Worm (Caenorhabditis elegans) whole organism, young adult: ENCODE measurements around the gene srx-62.

ENCODE experiments used
- B0019.2 ChIP-seq: fragments of 200-800 bp; sonication (Bioruptor generic); conservative IDR thresholded peaks from 2 replicates; pipeline ENCODE4 v1.3.6; 2022; ENCODE audit warnings: missing genetic modification reagents, missing genetic modification characterization, missing compliant biosample characterization
- C06A6.2 ChIP-seq: fragments of 200-800 bp; sonication (Bioruptor generic); conservative IDR thresholded peaks from 2 replicates; pipeline ENCODE4 v1.3.6; 2022; ENCODE audit warnings: missing genetic modification characterization, missing compliant biosample characterization
- C17E4.6 ChIP-seq: fragments of 200-800 bp; sonication (Bioruptor generic); IDR thresholded peaks from 2 replicates; pipeline ENCODE4 v1.3.6; 2022; ENCODE audit warnings: missing genetic modification reagents, missing genetic modification characterization, missing compliant biosample characterization
- F33H1.4 ChIP-seq: fragments of 200-800 bp; sonication (Bioruptor generic); IDR thresholded peaks from 2 replicates; pipeline ENCODE4 v1.3.6; 2022; ENCODE audit warnings: missing genetic modification reagents, missing genetic modification characterization, missing compliant biosample characterization
- F57C9.4 ChIP-seq: sonication (generic microtip); optimal IDR thresholded peaks from 2 replicates; lab custom pipeline; 2017; ENCODE audit warnings: mild to moderate bottlenecking, missing genetic modification characterization, missing compliant biosample characterization
- K11D2.4 ChIP-seq: fragments of 200-800 bp; sonication (Bioruptor generic); IDR thresholded peaks from 2 replicates; pipeline ENCODE4 v1.3.6; 2022; ENCODE audit warnings: missing genetic modification reagents, missing genetic modification characterization, missing compliant biosample characterization
- K12H6.12 ChIP-seq: fragments of 200-800 bp; sonication (Bioruptor generic); optimal IDR thresholded peaks from 2 replicates; lab custom pipeline; 2018; ENCODE audit warnings: mild to moderate bottlenecking, missing genetic modification characterization, missing compliant biosample characterization
- T26A5.8 ChIP-seq: sonication (generic microtip); optimal IDR thresholded peaks from 2 replicates; lab custom pipeline; 2016; ENCODE audit warnings: missing genetic modification characterization, missing compliant biosample characterization
- Y53G8AR.9 ChIP-seq: fragments of 200-800 bp; sonication (Bioruptor generic); conservative IDR thresholded peaks from 2 replicates; pipeline ENCODE4 v1.3.6; 2022; ENCODE audit warnings: missing genetic modification reagents, missing genetic modification characterization, missing compliant biosample characterization
- ama-1 ChIP-seq, 3 experiments: fragments of 150-350 bp in 1 of 3; sonication (generic microtip) in 2 of 3; optimal IDR thresholded peaks; 2 replicates each; lab custom pipeline; 2014 to 2018; ENCODE audit warnings: missing biosample characterization in 2 of 3, missing genetic modification characterization in 2 of 3, missing genetic modification reagents in 2 of 3
- aptf-3 ChIP-seq: fragments of 200-800 bp; sonication (Bioruptor generic); IDR thresholded peaks from 2 replicates; pipeline ENCODE4 v1.3.6; 2022; ENCODE audit warnings: missing genetic modification characterization, missing compliant biosample characterization
- atf-7 ChIP-seq: sonication (generic microtip); optimal IDR thresholded peaks from 2 replicates; lab custom pipeline; 2017; ENCODE audit warnings: mild to moderate bottlenecking, missing genetic modification characterization, missing compliant biosample characterization
- athp-1 ChIP-seq: sonication (generic microtip); optimal IDR thresholded peaks from 2 replicates; lab custom pipeline; 2017; ENCODE audit warnings: mild to moderate bottlenecking, missing genetic modification characterization, missing compliant biosample characterization
- attf-6 ChIP-seq: fragments of 200-800 bp; sonication (Bioruptor generic); IDR thresholded peaks from 2 replicates; pipeline ENCODE4 v1.3.6; 2022; ENCODE audit warnings: missing genetic modification reagents, missing genetic modification characterization, missing compliant biosample characterization
- dox-1 ChIP-seq: fragments of 200-800 bp; sonication (Bioruptor generic); IDR thresholded peaks from 2 replicates; pipeline ENCODE4 v1.3.6; 2022; ENCODE audit warnings: missing genetic modification reagents, missing genetic modification characterization, missing compliant biosample characterization
- dpff-1 ChIP-seq: sonication (generic microtip); optimal IDR thresholded peaks from 2 replicates; lab custom pipeline; 2017; ENCODE audit warnings: mild to moderate bottlenecking, missing genetic modification characterization, missing compliant biosample characterization
- efl-1 ChIP-seq: fragments of 150-350 bp; optimal IDR thresholded peaks from 2 replicates; lab custom pipeline; 2014; ENCODE audit warnings: missing biosample characterization, missing genetic modification reagents, missing genetic modification characterization
- egl-18 ChIP-seq: fragments of 200-800 bp; sonication (Bioruptor generic); IDR thresholded peaks from 2 replicates; pipeline ENCODE4 v1.3.6; 2022; ENCODE audit warnings: missing genetic modification reagents, missing genetic modification characterization, missing compliant biosample characterization
- ekl-4 ChIP-seq: fragments of 200-800 bp; sonication (Bioruptor generic); IDR thresholded peaks from 2 replicates; pipeline ENCODE4 v1.3.6; 2022; ENCODE audit warnings: missing genetic modification reagents, missing genetic modification characterization, missing compliant biosample characterization
- fkh-3 ChIP-seq: sonication (generic microtip); optimal IDR thresholded peaks from 2 replicates; lab custom pipeline; 2016; ENCODE audit warnings: mild to moderate bottlenecking, missing genetic modification characterization, missing compliant biosample characterization
- him-1 ChIP-seq: sonication (generic microtip); optimal IDR thresholded peaks from 2 replicates; lab custom pipeline; 2016; ENCODE audit warnings: missing genotype, missing genetic modification reagents, missing genetic modification characterization, missing compliant biosample characterization
- let-607 ChIP-seq, 2 experiments: fragments of 200-800 bp in 1 of 2; sonication (Bioruptor generic) in 1 of 2; sonication (generic microtip) in 1 of 2; optimal IDR thresholded peaks; 2 replicates each; lab custom pipeline; 2016 to 2018; ENCODE audit warnings: mild to moderate bottlenecking in 2 of 2, missing compliant biosample characterization in 2 of 2, missing genetic modification characterization in 2 of 2, moderate library complexity in 2 of 2, missing genotype in 1 of 2
- lin-26 ChIP-seq: fragments of 200-800 bp; sonication (Bioruptor generic); IDR thresholded peaks from 2 replicates; pipeline ENCODE4 v1.3.6; 2022; ENCODE audit warnings: missing genetic modification reagents, missing genetic modification characterization, missing compliant biosample characterization
- lin-35 ChIP-seq, 3 experiments: fragments of 150-350 bp in 2 of 3; sonication (generic microtip) in 1 of 3; optimal IDR thresholded peaks; 2 replicates each; lab custom pipeline; 2014 to 2018; ENCODE audit warnings: missing biosample characterization in 3 of 3, missing genetic modification characterization in 3 of 3, missing genetic modification reagents in 3 of 3
- lin-54 ChIP-seq: fragments of 200-800 bp; sonication (Bioruptor generic); optimal IDR thresholded peaks from 2 replicates; lab custom pipeline; 2018; ENCODE audit warnings: mild to moderate bottlenecking, missing genetic modification characterization, missing compliant biosample characterization
- lir-1 ChIP-seq: fragments of 200-800 bp; sonication (Bioruptor generic); conservative IDR thresholded peaks from 2 replicates; pipeline ENCODE4 v1.3.6; 2022; ENCODE audit warnings: missing genetic modification reagents, missing genetic modification characterization, missing compliant biosample characterization
- lsl-1 ChIP-seq: fragments of 200-800 bp; sonication (Bioruptor generic); optimal IDR thresholded peaks from 2 replicates; lab custom pipeline; 2018; ENCODE audit warnings: mild to moderate bottlenecking, missing genetic modification characterization, moderate library complexity, missing compliant biosample characterization
- madf-6 ChIP-seq: fragments of 200-800 bp; sonication (Bioruptor generic); IDR thresholded peaks from 2 replicates; pipeline ENCODE4 v1.3.6; 2022; ENCODE audit warnings: missing genetic modification reagents, missing genetic modification characterization, missing compliant biosample characterization
- mes-4 ChIP-seq: sonication (generic microtip); optimal IDR thresholded peaks from 2 replicates; lab custom pipeline; 2016; ENCODE audit warnings: missing genotype, missing genetic modification characterization, missing compliant biosample characterization
- nfyb-1 ChIP-seq: fragments of 200-800 bp; sonication (Bioruptor generic); IDR thresholded peaks from 2 replicates; pipeline ENCODE4 v1.3.6; 2022; ENCODE audit warnings: missing genetic modification reagents, missing genetic modification characterization, missing compliant biosample characterization
- nhr-179 ChIP-seq: sonication (generic microtip); optimal IDR thresholded peaks from 2 replicates; lab custom pipeline; 2016; ENCODE audit warnings: mild to moderate bottlenecking, missing genetic modification characterization, missing compliant biosample characterization
- pbrm-1 ChIP-seq: fragments of 200-800 bp; sonication (Bioruptor generic); IDR thresholded peaks from 2 replicates; pipeline ENCODE4 v1.3.6; 2022; ENCODE audit warnings: missing genetic modification reagents, missing genetic modification characterization, missing compliant biosample characterization
- pha-4 ChIP-seq: fragments of 150-350 bp; sonication (generic microtip); optimal IDR thresholded peaks from 2 replicates; lab custom pipeline; 2014; ENCODE audit warnings: missing biosample characterization, missing genetic modification reagents, missing genetic modification characterization
- rpc-1 ChIP-seq, 2 experiments: fragments of 150-350 bp in 1 of 2; sonication (generic microtip) in 1 of 2; optimal IDR thresholded peaks; 2 replicates each; lab custom pipeline; 2014 to 2018; ENCODE audit warnings: missing biosample characterization in 1 of 2, missing genetic modification characterization in 1 of 2, missing genetic modification reagents in 1 of 2, missing genotype in 1 of 2
- sea-2 ChIP-seq: fragments of 200-800 bp; sonication (Bioruptor generic); IDR thresholded peaks from 2 replicates; pipeline ENCODE4 v1.3.6; 2022; ENCODE audit warnings: missing genetic modification characterization, missing compliant biosample characterization
- snpc-3.4 ChIP-seq: sonication (generic microtip); optimal IDR thresholded peaks from 2 replicates; lab custom pipeline; 2017; ENCODE audit warnings: missing genetic modification characterization, mild to moderate bottlenecking, missing compliant biosample characterization, antibody characterized with exemption, moderate library complexity, missing genotype, missing genetic modification reagents
- snpc-4 ChIP-seq, 5 experiments: fragments of 150-350 bp in 1 of 5; sonication (generic microtip) in 4 of 5; optimal IDR thresholded peaks; 2 replicates each; lab custom pipeline; 2014 to 2018; ENCODE audit warnings: missing genetic modification characterization in 5 of 5, missing biosample characterization in 3 of 5, antibody characterized with exemption in 2 of 5, mild to moderate bottlenecking in 2 of 5, missing compliant biosample characterization in 2 of 5, missing genotype in 2 of 5, moderate library complexity in 2 of 5, missing genetic modification reagents in 1 of 5
- tbp1 ChIP-seq: fragments of 200-800 bp; sonication (Bioruptor generic); optimal IDR thresholded peaks from 2 replicates; lab custom pipeline; 2018; ENCODE audit warnings: mild to moderate bottlenecking, missing genetic modification characterization, missing compliant biosample characterization
- unc-62 ChIP-seq: fragments of 150-350 bp; optimal IDR thresholded peaks from 2 replicates; lab custom pipeline; 2014; ENCODE audit warnings: missing biosample characterization, missing genetic modification reagents, missing genetic modification characterization
- zfh-2 ChIP-seq: fragments of 200-800 bp; sonication (Bioruptor generic); conservative IDR thresholded peaks from 2 replicates; pipeline ENCODE4 v1.3.6; 2022; ENCODE audit warnings: missing genetic modification reagents, missing genetic modification characterization, missing compliant biosample characterization

srx-62 gene

ce11 chrV:4024777-4025176 is 29.0 kb upstream of the srx-62 start, which contains the start of gene K09D9.1 (continued):
- TF ChIP-seq snpc-3.4 (tag; lab: Kevin White, UChicago) (no peak), nhr-179 (tag; lab: Kevin White, UChicago) (no peak), B0019.2 (GFP tag; lab: Robert Waterston, UW) (no peak), ekl-4 (no peak), pha-4 (peak; percentile 63), let-607 (tag; optimal IDR thresholded peaks at IDR 0.05; lab: Kevin White, UChicago) (peak in 1 of 2 experiments; percentile 29), aptf-3 (no peak), fkh-3 (no peak), atf-7 (tag; lab: Kevin White, UChicago) (peak; percentile 79), rpc-1 (optimal IDR thresholded peaks at IDR 0.05; lab: Kevin White, UChicago) (no peak), rpc-1 (tag; optimal IDR thresholded peaks at IDR 0.05; lab: Kevin White, UChicago) (no peak), ama-1 (optimal IDR thresholded peaks at IDR 0.05; lab: Kevin White, UChicago) (no peak), ama-1 (GFP tag; optimal IDR thresholded peaks at IDR 0.05; lab: Kevin White, UChicago) (no peak), dox-1 (GFP tag; lab: Robert Waterston, UW) (peak; percentile 53; the same call in 1 of the 2 replicates), unc-62 (peak; percentile 97), snpc-4 (GFP tag; optimal IDR thresholded peaks at IDR 0.05; lab: Kevin White, UChicago) (no peak), snpc-4 (tag; optimal IDR thresholded peaks at IDR 0.05; lab: Kevin White, UChicago) (no peak)

DNA sequence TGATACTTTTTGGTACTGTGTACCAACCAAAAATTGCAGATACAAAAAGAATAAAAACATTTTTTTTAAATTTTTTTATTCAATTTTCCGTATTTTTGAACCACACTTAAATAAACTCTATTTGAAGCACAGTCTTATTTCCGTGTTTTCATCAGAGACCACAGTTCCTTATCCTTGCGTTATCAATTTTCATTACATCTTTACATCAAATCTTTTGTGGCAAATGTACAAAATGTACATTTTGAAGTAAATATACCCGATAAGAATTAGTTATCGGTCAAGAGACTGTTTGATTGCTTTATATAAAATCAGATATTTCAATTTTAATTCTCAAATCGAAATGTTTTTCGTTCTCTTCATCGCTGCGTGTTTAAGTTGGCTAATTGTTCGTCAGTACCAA is 26.6 kb upstream of the srx-62 start, which contains the start of gene cyp-35A3:
Gene cyp-35A3 (plus strand): TSS at position 301 of the 400 bp plus-strand sequence.
- no peak for TF ChIP-seq mes-4 (tag; lab: Kevin White, UChicago)
- no peak for TF ChIP-seq C06A6.2 (GFP tag; lab: Robert Waterston, UW)
- TF ChIP-seq pbrm-1 (GFP tag; lab: Robert Waterston, UW), result no peak
- TF ChIP-seq lin-35 (GFP tag; optimal IDR thresholded peaks at IDR 0.05; lab: Kevin White, UChicago), result no peak
- no peak for TF ChIP-seq Y53G8AR.9
- TF ChIP-seq, all 124 proteins: peak for 0

DNA sequence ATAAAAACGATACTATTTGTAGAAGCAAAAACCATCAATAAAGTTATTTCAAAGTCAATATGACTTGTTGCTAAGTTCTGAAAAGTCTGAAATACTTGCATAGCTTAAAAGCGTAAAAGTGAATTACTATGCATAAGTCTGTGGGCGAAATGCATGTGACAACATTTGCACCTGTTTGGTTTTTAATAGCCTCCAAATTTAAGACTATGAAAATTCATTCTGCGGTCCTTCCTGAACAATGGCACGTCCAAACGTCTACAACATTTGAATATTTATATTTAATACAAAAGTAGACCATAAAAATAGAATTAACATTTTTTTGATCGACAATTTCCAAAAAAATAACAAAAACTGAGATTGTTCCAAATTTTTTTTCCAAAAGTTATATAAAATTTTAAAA is 26.0 kb upstream of the srx-62 start, which contains the start of gene K09D9.14:
Gene K09D9.14 (minus strand): TSS at position 101 of the 400 bp plus-strand sequence.
- no peak for TF ChIP-seq K11D2.4 (GFP tag; lab: Robert Waterston, UW)
- TF ChIP-seq F57C9.4 (tag; lab: Kevin White, UChicago), result no peak
- TF ChIP-seq C06A6.2 (GFP tag; lab: Robert Waterston, UW), result no peak
- no peak for TF ChIP-seq ama-1 (optimal IDR thresholded peaks at IDR 0.05; lab: Kevin White, UChicago)
- TF ChIP-seq ama-1 (GFP tag; optimal IDR thresholded peaks at IDR 0.05; lab: Kevin White, UChicago), result no peak
- no peak for TF ChIP-seq lin-54 (GFP tag; lab: Kevin White, UChicago)
- no peak for TF ChIP-seq efl-1 (GFP tag; lab: Kevin White, UChicago)
- TF ChIP-seq athp-1, result no peak
- TF ChIP-seq tbp1, result no peak
- TF ChIP-seq lin-26 (GFP tag; lab: Robert Waterston, UW), result no peak
- no peak for TF ChIP-seq attf-6 (GFP tag; lab: Robert Waterston, UW)
- no peak for TF ChIP-seq T26A5.8 (tag; lab: Kevin White, UChicago)
- no peak for TF ChIP-seq madf-6 (GFP tag; lab: Robert Waterston, UW)
- TF ChIP-seq sea-2, result no peak
- TF ChIP-seq egl-18 (GFP tag; lab: Robert Waterston, UW), result no peak

DNA sequence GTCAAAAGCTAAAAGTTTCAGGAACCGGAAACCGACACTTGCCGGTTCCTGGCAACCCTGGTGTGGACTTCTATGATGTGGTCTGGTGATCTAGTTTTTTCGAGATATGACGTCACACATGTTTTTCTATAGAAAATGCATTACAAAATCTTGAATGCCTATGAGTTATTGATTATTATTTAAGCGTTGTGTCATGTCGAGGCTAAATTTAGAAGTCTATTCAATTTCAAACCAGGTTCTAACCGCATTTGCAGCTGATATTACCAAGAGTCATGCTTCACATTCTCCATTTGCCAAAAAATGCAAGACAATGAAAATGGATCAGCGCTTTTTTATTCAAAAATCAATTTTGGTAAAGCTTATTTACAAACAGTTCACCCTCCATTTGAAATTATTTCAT is 23.4 kb upstream of the srx-62 start, which contains the start of gene K09D9.3:
Gene K09D9.3 (plus strand): TSS at position 301 of the 400 bp plus-strand sequence.
- TF ChIP-seq C17E4.6 (GFP tag; lab: Robert Waterston, UW), result no peak
- no peak for TF ChIP-seq unc-62
- no peak for TF ChIP-seq K12H6.12 (tag; lab: Kevin White, UChicago)
- no peak for TF ChIP-seq dpff-1 (tag; lab: Kevin White, UChicago)
- TF ChIP-seq lsl-1 (GFP tag; lab: Kevin White, UChicago), result no peak
- no peak for TF ChIP-seq pha-4
- no peak for TF ChIP-seq F33H1.4 (GFP tag; lab: Robert Waterston, UW)
- no peak for TF ChIP-seq athp-1
- no peak for TF ChIP-seq lir-1 (GFP tag; lab: Robert Waterston, UW)
- no peak for TF ChIP-seq nfyb-1 (GFP tag; lab: Robert Waterston, UW)
- no peak for TF ChIP-seq rpc-1 (optimal IDR thresholded peaks at IDR 0.05; lab: Kevin White, UChicago)
- no peak for TF ChIP-seq rpc-1 (tag; optimal IDR thresholded peaks at IDR 0.05; lab: Kevin White, UChicago)
- TF ChIP-seq mes-4 (tag; lab: Kevin White, UChicago), result no peak
- no peak for TF ChIP-seq zfh-2 (GFP tag; lab: Robert Waterston, UW)
- TF ChIP-seq him-1 (tag; lab: Kevin White, UChicago), result no peak
